Worm (Caenorhabditis elegans): Measurements from ENCODE around the gene ZK1320.5.

- no peak for TF ChIP-seq flt-1 (GFP tag; IDR thresholded peaks at IDR 0.05)
- TF ChIP-seq ztf-23 (GFP tag; IDR thresholded peaks at IDR 0.05): no peak
- TF ChIP-seq cog-1 (tag; optimal IDR thresholded peaks at IDR 0.05): no peak
- TF ChIP-seq T22C8.4 (GFP tag; IDR thresholded peaks at IDR 0.05): no peak
Measured at ce11 chrII:9674678-9675077, 9.2 kb upstream of the ZK1320.5 start, which contains the start of gene arc-1.
